Worm (Caenorhabditis elegans): ENCODE results near the gene F13H6.5.

F13H6.5 gene

DNA sequence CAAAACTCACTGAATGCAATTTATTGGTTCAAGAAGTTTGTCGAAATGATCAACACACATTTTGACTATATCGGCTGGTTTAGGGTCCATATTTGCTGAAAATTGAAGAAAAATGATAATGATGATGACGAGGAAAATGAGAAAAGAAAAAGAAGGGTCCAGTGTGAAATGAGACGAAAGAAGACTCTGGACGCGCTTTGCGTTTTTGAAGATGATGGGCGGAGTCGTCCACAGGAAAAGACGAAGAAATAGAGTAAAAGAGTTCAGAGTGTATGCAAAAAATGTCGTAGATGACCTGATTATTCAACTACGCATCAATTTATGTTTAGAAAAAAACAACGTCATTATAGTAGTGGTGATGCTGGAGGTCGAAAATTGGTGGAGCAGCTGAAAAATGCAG lies at the start of gene F13H6.5:
Gene F13H6.5, minus strand, starts transcription at position 101 of the 400 bp plus-strand sequence.
- TF ChIP-seq bed-3 (GFP tag; optimal IDR thresholded peaks at IDR 0.05) (no peak), ceh-43 (GFP tag; optimal IDR thresholded peaks at IDR 0.05) (no peak), sem-2 (GFP tag; optimal IDR thresholded peaks at IDR 0.05) (no peak), cnd-1 (tag; optimal IDR thresholded peaks at IDR 0.05) (no peak), snpc-4 (tag; optimal IDR thresholded peaks at IDR 0.05) (no peak), nhr-2 (tag; optimal IDR thresholded peaks at IDR 0.05) (no peak), ham-2 (GFP tag; optimal IDR thresholded peaks at IDR 0.05) (no peak), zip-8 (tag; optimal IDR thresholded peaks at IDR 0.05) (no peak), lin-32 (GFP tag; optimal IDR thresholded peaks at IDR 0.05) (no peak), mls-2 (tag; optimal IDR thresholded peaks at IDR 0.05) (no peak), lin-13 (tag; optimal IDR thresholded peaks at IDR 0.05) (no peak), unc-62 (GFP tag; optimal IDR thresholded peaks at IDR 0.05) (no peak), ceh-83 (GFP tag; optimal IDR thresholded peaks at IDR 0.05) (no peak), M03D4.4 (tag; optimal IDR thresholded peaks at IDR 0.05) (no peak), ztf-11 (tag; optimal IDR thresholded peaks at IDR 0.05) (no peak), drap-1 (GFP tag; optimal IDR thresholded peaks at IDR 0.05) (no peak)

DNA sequence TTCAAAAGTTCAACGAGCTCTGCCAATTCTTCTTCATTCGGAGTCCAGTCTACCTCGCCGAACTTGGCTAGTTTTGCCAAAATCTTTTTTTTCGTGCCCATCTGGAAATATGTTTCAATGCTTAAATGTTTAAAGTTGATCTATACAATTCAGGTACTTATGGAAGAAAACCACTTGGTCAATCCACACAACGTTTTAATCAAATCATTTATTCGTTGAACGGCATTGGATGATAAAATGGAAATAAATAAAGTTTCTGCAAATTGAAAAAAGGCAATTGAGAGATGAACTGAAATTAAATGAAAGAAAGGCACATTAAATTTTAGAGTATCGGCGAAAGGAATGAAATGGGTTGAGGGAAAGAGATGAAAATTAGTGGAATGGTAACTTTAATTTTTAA lies 49.3 kb upstream of the F13H6.5 start, which contains the start of gene urb-1:
Gene urb-1, minus strand, starts transcription at position 101 of the 400 bp plus-strand sequence.
- TF ChIP-seq mab-5 (tag; optimal IDR thresholded peaks at IDR 0.05) = no peak
- TF ChIP-seq nhr-2 (tag; optimal IDR thresholded peaks at IDR 0.05) = no peak
- no peak for TF ChIP-seq mep-1 (tag; optimal IDR thresholded peaks at IDR 0.05)
- no peak for TF ChIP-seq pha-4 (tag; optimal IDR thresholded peaks at IDR 0.05)
- TF ChIP-seq lin-32 (GFP tag; optimal IDR thresholded peaks at IDR 0.05) = no peak
- no peak for TF ChIP-seq cnd-1 (tag; optimal IDR thresholded peaks at IDR 0.05)
- TF ChIP-seq ces-1 (GFP tag; optimal IDR thresholded peaks at IDR 0.05) = no peak
- TF ChIP-seq lin-13 (tag; optimal IDR thresholded peaks at IDR 0.05) = no peak

DNA sequence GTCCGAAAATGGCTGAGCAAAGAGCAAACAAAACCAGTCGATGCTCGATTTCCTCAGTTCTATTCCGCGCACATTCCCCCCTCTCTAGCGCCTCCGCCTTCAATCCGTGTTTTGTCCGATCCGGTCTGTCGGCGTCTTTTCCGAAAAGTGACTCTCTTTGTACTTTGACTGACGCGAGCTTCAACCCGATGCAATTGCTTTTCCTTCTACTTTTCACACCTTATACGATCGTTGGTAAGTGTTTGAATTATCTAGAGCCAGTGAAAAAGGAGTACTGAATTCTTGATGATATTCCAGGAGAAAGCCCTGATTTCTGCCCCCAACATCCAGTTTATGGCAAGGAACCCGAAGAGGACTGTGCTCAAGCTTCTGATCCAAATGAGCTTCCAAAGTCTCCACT lies 40.2 kb upstream of the F13H6.5 start, which contains the start of gene cht-6:
Gene cht-6, plus strand, starts transcription at position 9 of the 400 bp plus-strand sequence.
- TF ChIP-seq ceh-43 (GFP tag; optimal IDR thresholded peaks at IDR 0.05) (no peak), mab-5 (tag; optimal IDR thresholded peaks at IDR 0.05) (no peak), pha-4 (tag; optimal IDR thresholded peaks at IDR 0.05) (no peak)

DNA sequence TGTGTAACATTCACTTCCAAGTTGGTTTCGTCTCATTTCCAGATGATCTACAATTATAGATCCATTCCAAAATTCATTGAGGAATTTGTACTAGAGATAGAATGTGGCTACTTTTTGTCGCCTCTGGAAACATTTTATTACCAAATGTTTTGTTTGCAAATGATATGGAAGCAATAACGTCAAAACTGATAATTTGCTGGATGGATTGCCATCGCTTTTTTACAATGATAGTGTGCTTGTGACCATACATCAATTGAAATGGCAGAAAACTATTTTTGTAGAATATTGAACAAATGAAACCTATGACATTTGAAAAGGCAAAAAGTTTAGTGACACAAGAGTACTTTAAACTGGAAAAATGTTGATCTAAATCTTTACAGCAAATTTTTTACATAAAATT lies 39.7 kb upstream of the F13H6.5 start:
- no peak for TF ChIP-seq flh-1 (GFP tag; optimal IDR thresholded peaks at IDR 0.05)
- TF ChIP-seq ceh-39 (tag; optimal IDR thresholded peaks at IDR 0.05) = no peak
- no peak for TF ChIP-seq mls-2 (tag; optimal IDR thresholded peaks at IDR 0.05)
- no peak for TF ChIP-seq ceh-83 (GFP tag; optimal IDR thresholded peaks at IDR 0.05)
- no peak for TF ChIP-seq elt-3 (tag; optimal IDR thresholded peaks at IDR 0.05)

DNA sequence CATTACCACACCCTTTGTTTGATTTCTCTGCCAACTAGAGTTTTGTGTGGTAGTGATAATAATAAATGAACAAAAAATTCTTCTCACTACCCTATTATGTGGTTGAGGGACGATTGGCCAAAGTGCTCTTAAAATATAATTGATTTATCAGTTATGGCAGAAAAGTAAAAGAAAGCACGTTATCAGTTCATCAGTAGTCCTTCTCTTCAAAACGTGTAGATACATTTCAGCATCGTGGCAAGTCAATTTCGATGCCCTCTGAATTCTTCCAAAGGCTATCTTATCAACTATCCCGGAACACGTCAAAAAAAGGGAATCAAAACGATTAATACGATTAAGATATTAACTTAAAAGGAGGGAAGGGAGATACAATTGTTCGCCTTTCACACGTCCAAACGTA lies 38.3 kb upstream of the F13H6.5 start:
- TF ChIP-seq unc-120 (tag; optimal IDR thresholded peaks at IDR 0.05; ENCODE audit: poor library complexity, severe bottlenecking) = no peak
- no peak for TF ChIP-seq tbx-8 (GFP tag; optimal IDR thresholded peaks at IDR 0.05)
- no peak for TF ChIP-seq nhr-2 (tag; optimal IDR thresholded peaks at IDR 0.05)
- TF ChIP-seq blmp-1 (tag; optimal IDR thresholded peaks at IDR 0.05) = no peak
- no peak for TF ChIP-seq cnd-1 (tag; optimal IDR thresholded peaks at IDR 0.05)
- no peak for TF ChIP-seq ham-2 (GFP tag; optimal IDR thresholded peaks at IDR 0.05)
- no peak for TF ChIP-seq mls-2 (tag; optimal IDR thresholded peaks at IDR 0.05)
- no peak for TF ChIP-seq nhr-12 (tag; optimal IDR thresholded peaks at IDR 0.05)
- no peak for TF ChIP-seq pha-4 (tag; optimal IDR thresholded peaks at IDR 0.05)
- TF ChIP-seq nhr-76 (tag; optimal IDR thresholded peaks at IDR 0.05) = no peak
- no peak for TF ChIP-seq nhr-237 (tag; optimal IDR thresholded peaks at IDR 0.05)

DNA sequence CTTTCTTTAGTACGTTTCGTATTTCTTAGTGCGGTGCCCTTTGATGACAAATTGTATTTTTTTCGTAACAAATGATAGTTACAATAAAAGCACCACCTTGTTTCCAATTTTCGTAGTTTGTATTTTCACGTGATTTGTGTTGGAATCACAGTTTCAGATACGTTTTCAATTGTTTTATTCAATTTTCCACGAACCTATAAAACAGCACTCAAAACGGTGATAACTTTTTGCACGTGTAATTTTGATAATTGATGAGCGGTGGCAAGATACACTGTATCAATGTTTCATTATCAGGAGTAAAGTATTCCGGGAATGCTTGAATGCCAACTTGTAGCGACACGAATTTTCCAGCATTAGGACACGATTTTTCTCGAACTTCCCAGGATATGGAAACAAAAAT lies 36.4 kb upstream of the F13H6.5 start:
- TF ChIP-seq nhr-76 (tag; optimal IDR thresholded peaks at IDR 0.05) = no peak
- TF ChIP-seq blmp-1 (tag; optimal IDR thresholded peaks at IDR 0.05) = no peak
- no peak for TF ChIP-seq lin-32 (GFP tag; optimal IDR thresholded peaks at IDR 0.05)
- TF ChIP-seq mls-2 (tag; optimal IDR thresholded peaks at IDR 0.05) = no peak
- no peak for TF ChIP-seq elt-3 (tag; optimal IDR thresholded peaks at IDR 0.05)
- TF ChIP-seq sptf-1 (tag; optimal IDR thresholded peaks at IDR 0.05) = no peak
- TF ChIP-seq ztf-11 (tag; optimal IDR thresholded peaks at IDR 0.05) = no peak
- TF ChIP-seq ces-1 (GFP tag; optimal IDR thresholded peaks at IDR 0.05) = no peak
- TF ChIP-seq nhr-237 (tag; optimal IDR thresholded peaks at IDR 0.05) = no peak
- no peak for TF ChIP-seq mep-1 (tag; optimal IDR thresholded peaks at IDR 0.05)
- TF ChIP-seq snpc-4 (tag; optimal IDR thresholded peaks at IDR 0.05) = no peak
- no peak for TF ChIP-seq ceh-83 (GFP tag; optimal IDR thresholded peaks at IDR 0.05)
- TF ChIP-seq pha-4 (tag; optimal IDR thresholded peaks at IDR 0.05) = no peak
- no peak for TF ChIP-seq unc-39 (tag; optimal IDR thresholded peaks at IDR 0.05)
- TF ChIP-seq mab-5 (tag; optimal IDR thresholded peaks at IDR 0.05) = no peak
- TF ChIP-seq M03D4.4 (tag; optimal IDR thresholded peaks at IDR 0.05) = no peak
